Worm (Caenorhabditis elegans) whole organism, young adult: Measurements from ENCODE around the gene math-23.
"Not testable (repeated sequence)": the region's sequence is repeated elsewhere in the genome, so short reads cannot be mapped to it uniquely, and the experiment has no call there.

Experiments used
- C06A6.2 ChIP-seq: fragments of 200-800 bp; sonication (Bioruptor generic); conservative IDR thresholded peaks from 2 replicates; pipeline ENCODE4 v1.3.6; 2022; ENCODE audit warnings: missing genetic modification characterization, missing compliant biosample characterization
- C17E4.6 ChIP-seq: fragments of 200-800 bp; sonication (Bioruptor generic); IDR thresholded peaks from 2 replicates; pipeline ENCODE4 v1.3.6; 2022; ENCODE audit warnings: missing genetic modification reagents, missing genetic modification characterization, missing compliant biosample characterization
- F39B2.1 ChIP-seq: fragments of 200-800 bp; sonication (Bioruptor generic); IDR thresholded peaks from 2 replicates; pipeline ENCODE4 v1.3.6; 2022; ENCODE audit warnings: missing genetic modification reagents, missing genetic modification characterization, missing compliant biosample characterization
- K11D2.4 ChIP-seq: fragments of 200-800 bp; sonication (Bioruptor generic); IDR thresholded peaks from 2 replicates; pipeline ENCODE4 v1.3.6; 2022; ENCODE audit warnings: missing genetic modification reagents, missing genetic modification characterization, missing compliant biosample characterization
- ama-1 ChIP-seq, 3 experiments: fragments of 150-350 bp in 1 of 3; sonication (generic microtip) in 2 of 3; optimal IDR thresholded peaks; 2 replicates each; lab custom pipeline; 2014 to 2018; ENCODE audit warnings: missing biosample characterization in 2 of 3, missing genetic modification characterization in 2 of 3, missing genetic modification reagents in 2 of 3
- cebp-1 ChIP-seq, 2 experiments: fragments of 200-800 bp in 1 of 2; sonication (Bioruptor generic) in 1 of 2; sonication (generic microtip) in 1 of 2; IDR thresholded peaks in 1 of 2; optimal IDR thresholded peaks in 1 of 2; 2 replicates each; pipeline versions ENCODE4 v1.3.6 to Lab custom; 2017 to 2022; ENCODE audit warnings: missing compliant biosample characterization in 2 of 2, missing genetic modification characterization in 2 of 2, mild to moderate bottlenecking in 1 of 2, missing genetic modification reagents in 1 of 2, moderate library complexity in 1 of 2
- cebp-2 ChIP-seq: fragments of 200-800 bp; sonication (Bioruptor generic); IDR thresholded peaks from 2 replicates; pipeline ENCODE4 v1.3.6; 2022; ENCODE audit warnings: missing genetic modification characterization, missing compliant biosample characterization
- ceh-58 ChIP-seq: fragments of 200-800 bp; sonication (Bioruptor generic); IDR thresholded peaks from 2 replicates; pipeline ENCODE4 v1.3.6; 2022; ENCODE audit warnings: missing genetic modification characterization, missing compliant biosample characterization
- chd-7 ChIP-seq: sonication (generic microtip); optimal IDR thresholded peaks from 2 replicates; lab custom pipeline; 2016; ENCODE audit warnings: mild to moderate bottlenecking, missing genetic modification characterization, moderate library complexity, missing compliant biosample characterization
- lin-26 ChIP-seq: fragments of 200-800 bp; sonication (Bioruptor generic); IDR thresholded peaks from 2 replicates; pipeline ENCODE4 v1.3.6; 2022; ENCODE audit warnings: missing genetic modification reagents, missing genetic modification characterization, missing compliant biosample characterization
- pha-4 ChIP-seq: fragments of 150-350 bp; sonication (generic microtip); optimal IDR thresholded peaks from 2 replicates; lab custom pipeline; 2014; ENCODE audit warnings: missing biosample characterization, missing genetic modification reagents, missing genetic modification characterization
- sea-2 ChIP-seq: fragments of 200-800 bp; sonication (Bioruptor generic); IDR thresholded peaks from 2 replicates; pipeline ENCODE4 v1.3.6; 2022; ENCODE audit warnings: missing genetic modification characterization, missing compliant biosample characterization
- unc-62 ChIP-seq: fragments of 150-350 bp; optimal IDR thresholded peaks from 2 replicates; lab custom pipeline; 2014; ENCODE audit warnings: missing biosample characterization, missing genetic modification reagents, missing genetic modification characterization
- ztf-3 ChIP-seq: fragments of 200-800 bp; sonication (Bioruptor generic); optimal IDR thresholded peaks from 2 replicates; lab custom pipeline; 2018; ENCODE audit warnings: mild to moderate bottlenecking, missing genetic modification characterization, missing compliant biosample characterization

ce11 chrII:1854094-1854493, 48.0 kb upstream of the math-23 start, which contains the start of gene fbxb-95:
- TF ChIP-seq lin-26; cebp-1 (GFP tag; IDR thresholded peaks at IDR 0.05; lab: Robert Waterston, UW); cebp-1 (tag; optimal IDR thresholded peaks at IDR 0.05; lab: Kevin White, UChicago); ceh-58 (GFP tag; lab: Robert Waterston, UW); chd-7 (tag; lab: Kevin White, UChicago); ama-1 (optimal IDR thresholded peaks at IDR 0.05; lab: Kevin White, UChicago); ama-1 (GFP tag; optimal IDR thresholded peaks at IDR 0.05; lab: Kevin White, UChicago); cebp-2; sea-2 (GFP tag; lab: Robert Waterston, UW); unc-62 (GFP tag; lab: Kevin White, UChicago); F39B2.1; K11D2.4 (GFP tag; lab: Robert Waterston, UW); C17E4.6 (GFP tag; lab: Robert Waterston, UW); C06A6.2 (GFP tag; lab: Robert Waterston, UW); pha-4 (tag; lab: Kevin White, UChicago); ztf-3 (GFP tag; lab: Kevin White, UChicago): not testable (repeated sequence)
